Worm (Caenorhabditis elegans) whole organism, L3 larva: ENCODE data around the gene Y39F10A.6.

Experiments
- R02D3.7 ChIP-seq: fragments of 150-350 bp; optimal IDR thresholded peaks from 2 replicates; lab custom pipeline; 2014; ENCODE audit warnings: missing biosample characterization, missing genetic modification characterization
- ZK546.5 ChIP-seq: sonication (generic microtip); optimal IDR thresholded peaks from 2 replicates; lab custom pipeline; 2017; ENCODE audit warnings: missing biosample characterization, missing genetic modification characterization
- aly-2 ChIP-seq: fragments of 150-350 bp; optimal IDR thresholded peaks from 2 replicates; lab custom pipeline; 2014; ENCODE audit warnings: missing biosample characterization, missing genetic modification characterization
- ama-1 ChIP-seq: fragments of 150-350 bp; optimal IDR thresholded peaks from 2 replicates; lab custom pipeline; 2018
- ceh-16 ChIP-seq: sonication (generic microtip); optimal IDR thresholded peaks from 2 replicates; lab custom pipeline; 2017; ENCODE audit warnings: missing biosample characterization, missing genetic modification characterization
- ceh-28 ChIP-seq: fragments of 150-350 bp; optimal IDR thresholded peaks from 2 replicates; lab custom pipeline; 2014; ENCODE audit warnings: missing biosample characterization, missing genetic modification reagents, missing genetic modification characterization
- ceh-82 ChIP-seq: fragments of 150-350 bp; optimal IDR thresholded peaks from 2 replicates; lab custom pipeline; 2014; ENCODE audit warnings: missing biosample characterization, missing genetic modification characterization
- ceh-9 ChIP-seq: sonication (generic microtip); optimal IDR thresholded peaks from 2 replicates; lab custom pipeline; 2018; ENCODE audit warnings: missing biosample characterization, missing genetic modification characterization
- egl-27 ChIP-seq: sonication (generic microtip); optimal IDR thresholded peaks from 4 replicates; lab custom pipeline; 2017; ENCODE audit warnings: missing biosample characterization, missing genetic modification reagents, missing genetic modification characterization
- egl-5 ChIP-seq: fragments of 150-350 bp; optimal IDR thresholded peaks from 2 replicates; lab custom pipeline; 2017; ENCODE audit warnings: missing biosample characterization, missing genetic modification reagents, missing genetic modification characterization, inconsistent platforms
- elt-1 ChIP-seq: fragments of 150-350 bp; optimal IDR thresholded peaks from 2 replicates; lab custom pipeline; 2014; ENCODE audit warnings: missing biosample characterization, missing genetic modification characterization
- elt-2 ChIP-seq: sonication (generic microtip); optimal IDR thresholded peaks from 2 replicates; lab custom pipeline; 2016; ENCODE audit warnings: missing genetic modification reagents, mild to moderate bottlenecking, missing genetic modification characterization, missing compliant biosample characterization
- elt-3 ChIP-seq, 3 experiments: fragments of 150-350 bp in 1 of 3; sonication (generic microtip) in 2 of 3; optimal IDR thresholded peaks; 2 replicates in 2 of 3; 4 replicates in 1 of 3; lab custom pipeline; 2014 to 2017; ENCODE audit warnings: missing biosample characterization in 3 of 3, missing genetic modification characterization in 3 of 3
- eor-1 ChIP-seq, 2 experiments: fragments of 150-350 bp; optimal IDR thresholded peaks; 2 replicates each; lab custom pipeline; 2014 to 2018; ENCODE audit warnings: missing biosample characterization in 2 of 2, missing genetic modification characterization in 2 of 2
- fkh-10 ChIP-seq: sonication (generic microtip); optimal IDR thresholded peaks from 2 replicates; lab custom pipeline; 2017; ENCODE audit warnings: missing biosample characterization, missing genetic modification reagents, missing genetic modification characterization
- fkh-2 ChIP-seq: fragments of 150-350 bp; optimal IDR thresholded peaks from 2 replicates; lab custom pipeline; 2014; ENCODE audit warnings: missing biosample characterization, missing genetic modification reagents, missing genetic modification characterization
- fos-1 ChIP-seq: fragments of 150-350 bp; optimal IDR thresholded peaks from 2 replicates; lab custom pipeline; 2014; ENCODE audit warnings: missing biosample characterization, missing genetic modification characterization
- hmg-11 ChIP-seq: sonication (generic microtip); optimal IDR thresholded peaks from 2 replicates; lab custom pipeline; 2016; ENCODE audit warnings: missing genetic modification characterization, missing compliant biosample characterization
- jun-1 ChIP-seq: fragments of 150-350 bp; optimal IDR thresholded peaks from 2 replicates; lab custom pipeline; 2014; ENCODE audit warnings: missing biosample characterization, missing genetic modification reagents, missing genetic modification characterization
- lin-15B ChIP-seq: fragments of 150-350 bp; optimal IDR thresholded peaks from 2 replicates; lab custom pipeline; 2014; ENCODE audit warnings: missing biosample characterization, missing genetic modification characterization
- lsy-12 ChIP-seq: sonication (generic microtip); optimal IDR thresholded peaks from 2 replicates; lab custom pipeline; 2016; ENCODE audit warnings: mild to moderate bottlenecking, missing genetic modification characterization, missing compliant biosample characterization
- mdl-1 ChIP-seq: fragments of 150-350 bp; optimal IDR thresholded peaks from 2 replicates; lab custom pipeline; 2014; ENCODE audit warnings: missing biosample characterization, missing genetic modification characterization
- nfya-1 ChIP-seq: sonication (generic microtip); optimal IDR thresholded peaks from 2 replicates; lab custom pipeline; 2017; ENCODE audit warnings: missing genetic modification characterization, mild to moderate bottlenecking, missing compliant biosample characterization, antibody characterized with exemption, moderate library complexity; ENCODE audit not compliant: insufficient read depth
- nhr-11 ChIP-seq: fragments of 150-350 bp; optimal IDR thresholded peaks from 2 replicates; lab custom pipeline; 2014; ENCODE audit warnings: missing biosample characterization, missing genetic modification characterization
- nhr-23 ChIP-seq: fragments of 150-350 bp; optimal IDR thresholded peaks from 2 replicates; lab custom pipeline; 2014; ENCODE audit warnings: missing biosample characterization, missing genetic modification reagents, missing genetic modification characterization
- nhr-237 ChIP-seq: fragments of 150-350 bp; optimal IDR thresholded peaks from 2 replicates; lab custom pipeline; 2014; ENCODE audit warnings: missing biosample characterization, missing genetic modification characterization
- nhr-25 ChIP-seq: sonication (generic microtip); optimal IDR thresholded peaks from 2 replicates; lab custom pipeline; 2017; ENCODE audit warnings: missing biosample characterization, missing genetic modification characterization
- nhr-43 ChIP-seq: sonication (generic microtip); optimal IDR thresholded peaks from 2 replicates; lab custom pipeline; 2016; ENCODE audit warnings: mild to moderate bottlenecking, missing genetic modification characterization, missing compliant biosample characterization; ENCODE audit not compliant: poor library complexity, severe bottlenecking
- nhr-67 ChIP-seq: fragments of 150-350 bp; optimal IDR thresholded peaks from 2 replicates; lab custom pipeline; 2014; ENCODE audit warnings: missing biosample characterization, missing genetic modification characterization
- nhr-76 ChIP-seq: fragments of 150-350 bp; sonication (generic microtip); optimal IDR thresholded peaks from 5 replicates; lab custom pipeline; 2014; ENCODE audit warnings: missing biosample characterization, missing genetic modification characterization
- pha-4 ChIP-seq: fragments of 150-350 bp; optimal IDR thresholded peaks from 2 replicates; lab custom pipeline; 2014; ENCODE audit warnings: missing biosample characterization, missing genetic modification reagents, missing genetic modification characterization
- pqm-1 ChIP-seq: fragments of 150-350 bp; optimal IDR thresholded peaks from 2 replicates; lab custom pipeline; 2017; ENCODE audit warnings: missing biosample characterization, missing genetic modification characterization, inconsistent platforms
- sea-2 ChIP-seq: fragments of 150-350 bp; sonication (generic microtip); optimal IDR thresholded peaks from 4 replicates; lab custom pipeline; 2014; ENCODE audit warnings: missing biosample characterization, missing genetic modification reagents, missing genetic modification characterization
- snpc-4 ChIP-seq: fragments of 150-350 bp; optimal IDR thresholded peaks from 2 replicates; lab custom pipeline; 2014; ENCODE audit warnings: missing biosample characterization, missing genetic modification characterization
- tbx-2 ChIP-seq: sonication (generic microtip); optimal IDR thresholded peaks from 2 replicates; lab custom pipeline; 2016; ENCODE audit warnings: mild to moderate bottlenecking, missing genetic modification characterization, missing compliant biosample characterization
- unc-39 ChIP-seq: sonication (generic microtip); optimal IDR thresholded peaks from 4 replicates; lab custom pipeline; 2017; ENCODE audit warnings: missing biosample characterization, missing genetic modification characterization
- unc-62 ChIP-seq: fragments of 150-350 bp; sonication (generic microtip); optimal IDR thresholded peaks from 4 replicates; lab custom pipeline; 2014; ENCODE audit warnings: missing biosample characterization, missing genetic modification reagents, missing genetic modification characterization
- zag-1 ChIP-seq: fragments of 150-350 bp; optimal IDR thresholded peaks from 2 replicates; lab custom pipeline; 2014; ENCODE audit warnings: missing biosample characterization, missing genetic modification characterization
- ztf-11 ChIP-seq: fragments of 150-350 bp; optimal IDR thresholded peaks from 2 replicates; lab custom pipeline; 2014; ENCODE audit warnings: missing biosample characterization, missing genetic modification characterization

The Y39F10A.6 gene

ce11 chrII:756161-756560, 27.3 kb downstream of the Y39F10A.6 start:
- TF ChIP-seq ceh-28 (tag; lab: Kevin White, UChicago) (peak; percentile 85), lsy-12 (no peak), nhr-43 (tag; lab: Kevin White, UChicago) (no peak), ceh-9 (tag; lab: Kevin White, UChicago) (no peak), zag-1 (tag; lab: Kevin White, UChicago) (no peak), mdl-1 (tag; lab: Kevin White, UChicago) (no peak), fkh-2 (tag; lab: Kevin White, UChicago) (no peak)

- TF ChIP-seq nhr-237 (tag; lab: Kevin White, UChicago), result no peak
- no peak for TF ChIP-seq nhr-25
- no peak for TF ChIP-seq pha-4
- TF ChIP-seq pqm-1, result no peak
- no peak for TF ChIP-seq unc-39 (tag; lab: Kevin White, UChicago)
- TF ChIP-seq aly-2 (tag; lab: Kevin White, UChicago), result no peak
- no peak for TF ChIP-seq ztf-11 (tag; lab: Kevin White, UChicago)
- TF ChIP-seq fkh-10 (GFP tag; lab: Kevin White, UChicago), result no peak
- TF ChIP-seq egl-5, result no peak
- TF ChIP-seq nhr-23, result no peak
- TF ChIP-seq egl-27 (tag; lab: Kevin White, UChicago), result no peak
- no peak for TF ChIP-seq elt-3 (tag; optimal IDR thresholded peaks at IDR 0.05; lab: Kevin White, UChicago)
- no peak for TF ChIP-seq mdl-1 (tag; lab: Kevin White, UChicago)
- no peak for TF ChIP-seq sea-2 (GFP tag; lab: Kevin White, UChicago)
- TF ChIP-seq ceh-82 (tag; lab: Kevin White, UChicago), result no peak
These were observed 28.5 kb downstream of the Y39F10A.6 start for ce11 chrII:754971-755370.

ce11 chrII:753469-753868, 30.0 kb downstream of the Y39F10A.6 start:
- TF ChIP-seq elt-1 (tag; lab: Kevin White, UChicago) (no peak), nhr-76 (tag; lab: Kevin White, UChicago) (no peak), nfya-1 (tag; lab: Kevin White, UChicago) (no peak), ceh-9 (tag; lab: Kevin White, UChicago) (no peak), elt-2 (tag; lab: Kevin White, UChicago) (no peak), elt-3 (tag; optimal IDR thresholded peaks at IDR 0.05; lab: Kevin White, UChicago) (no peak), snpc-4 (no peak), nhr-11 (tag; lab: Kevin White, UChicago) (no peak), lin-15B (tag; lab: Kevin White, UChicago) (no peak), tbx-2 (tag; lab: Kevin White, UChicago) (no peak), fkh-10 (GFP tag; lab: Kevin White, UChicago) (no peak)

- TF ChIP-seq ZK546.5 (tag; lab: Kevin White, UChicago) (no peak), eor-1 (tag; optimal IDR thresholded peaks at IDR 0.05; lab: Kevin White, UChicago) (no peak), jun-1 (no peak), R02D3.7 (no peak), nhr-43 (tag; lab: Kevin White, UChicago) (no peak), nhr-67 (no peak)
- TF ChIP-seq, all 47 proteins: peak for 0
These were observed 31.6 kb downstream of the Y39F10A.6 start for ce11 chrII:751850-752249.

- TF ChIP-seq unc-62, result no peak
- TF ChIP-seq nhr-11 (tag; lab: Kevin White, UChicago), result no peak
- TF ChIP-seq ceh-28 (tag; lab: Kevin White, UChicago), result no peak
- no peak for TF ChIP-seq nhr-43 (tag; lab: Kevin White, UChicago)
- TF ChIP-seq pqm-1, result no peak
- no peak for TF ChIP-seq egl-27 (tag; lab: Kevin White, UChicago)
- no peak for TF ChIP-seq ama-1 (lab: Kevin White, UChicago)
- no peak for TF ChIP-seq ceh-16 (tag; lab: Kevin White, UChicago)
- no peak for TF ChIP-seq fkh-2 (tag; lab: Kevin White, UChicago)
- no peak for TF ChIP-seq nhr-23
- no peak for TF ChIP-seq hmg-11 (tag; lab: Kevin White, UChicago)
- TF ChIP-seq ceh-82 (tag; lab: Kevin White, UChicago), result no peak
- no peak for TF ChIP-seq R02D3.7
- no peak for TF ChIP-seq ztf-11 (tag; lab: Kevin White, UChicago)
- TF ChIP-seq pha-4, result no peak
- no peak for TF ChIP-seq fos-1
- no peak for TF ChIP-seq unc-39 (tag; lab: Kevin White, UChicago)
These were observed 33.3 kb downstream of the Y39F10A.6 start, which contains the start of gene snt-6 for ce11 chrII:750155-750554. Gene snt-6 (minus strand): TSS chrII:750212.
